Fruit fly (Drosophila melanogaster) whole organism, embryonic: Measurements from ENCODE around the gene Mst98Ca.

Experiments used
- Atf3 ChIP-seq: fragments of 200-800 bp; sonication (Bioruptor generic); optimal IDR thresholded peaks from 3 replicates; lab custom pipeline; 2016; ENCODE audit warnings: missing biosample characterization, missing genetic modification characterization
- Atf6 ChIP-seq: fragments of 200-800 bp; sonication (Bioruptor generic); IDR thresholded peaks from 2 replicates; pipeline ENCODE4 v1.3.6; 2022; ENCODE audit warnings: missing biosample characterization, missing genetic modification characterization
- B-H1 ChIP-seq: fragments of 200-800 bp; sonication (Bioruptor generic); IDR thresholded peaks from 3 replicates; pipeline ENCODE4 v1.3.6; 2022; ENCODE audit warnings: missing biosample characterization, missing genetic modification characterization
- Bgb ChIP-seq: fragments of 200-800 bp; sonication (Bioruptor generic); IDR thresholded peaks from 2 replicates; pipeline ENCODE4 v1.3.6; 2022; ENCODE audit warnings: missing biosample characterization, missing genetic modification characterization; ENCODE audit not compliant: partially characterized antibody
- CG10321 ChIP-seq: fragments of 200-800 bp; sonication (Bioruptor generic); IDR thresholded peaks from 2 replicates; pipeline ENCODE4 v1.3.6; 2022; ENCODE audit warnings: missing biosample characterization, missing genetic modification characterization
- CG10366 ChIP-seq: fragments of 200-800 bp; sonication (Bioruptor generic); IDR thresholded peaks from 2 replicates; pipeline ENCODE4 v1.3.6; 2022; ENCODE audit warnings: missing biosample characterization, missing genetic modification characterization
- CG11695 ChIP-seq: fragments of 200-800 bp; sonication (Bioruptor generic); IDR thresholded peaks from 3 replicates; pipeline ENCODE4 v1.3.6; 2022; ENCODE audit warnings: missing biosample characterization, missing genetic modification characterization
- CG14965 ChIP-seq: fragments of 200-800 bp; sonication (Bioruptor generic); optimal IDR thresholded peaks from 2 replicates; lab custom pipeline; 2016; ENCODE audit warnings: missing biosample characterization, missing genetic modification characterization, borderline replicate concordance
- CG15479 ChIP-seq: fragments of 200-800 bp; sonication (Bioruptor generic); optimal IDR thresholded peaks from 3 replicates; lab custom pipeline; 2019; ENCODE audit warnings: missing biosample characterization, mild to moderate bottlenecking, missing genetic modification characterization, moderate library complexity
- CG2116 ChIP-seq: fragments of 200-800 bp; sonication (Bioruptor generic); optimal IDR thresholded peaks from 3 replicates; lab custom pipeline; 2018; ENCODE audit warnings: missing biosample characterization, mild to moderate bottlenecking, missing genetic modification characterization
- CG2712 ChIP-seq: fragments of 200-800 bp; optimal IDR thresholded peaks from 3 replicates; lab custom pipeline; 2019; ENCODE audit warnings: missing biosample characterization, mild to moderate bottlenecking, missing genetic modification characterization, moderate library complexity
- CG31365 ChIP-seq: fragments of 200-800 bp; sonication (Bioruptor generic); optimal IDR thresholded peaks from 2 replicates; lab custom pipeline; 2018; ENCODE audit warnings: missing biosample characterization, mild to moderate bottlenecking, missing genetic modification characterization
- CG4328 ChIP-seq: fragments of 200-800 bp; sonication (Bioruptor generic); optimal IDR thresholded peaks from 3 replicates; lab custom pipeline; 2017; ENCODE audit warnings: missing biosample characterization, missing genetic modification reagents, missing genetic modification characterization
- CG4854 ChIP-seq: fragments of 200-800 bp; sonication (Bioruptor generic); optimal IDR thresholded peaks from 2 replicates; lab custom pipeline; 2016; ENCODE audit warnings: missing biosample characterization, missing genetic modification characterization, inconsistent platforms
- CG6689 ChIP-seq: fragments of 200-800 bp; sonication (Bioruptor generic); IDR thresholded peaks from 2 replicates; pipeline ENCODE4 v1.3.6; 2022; ENCODE audit warnings: missing biosample characterization, missing genetic modification characterization
- CG7271 ChIP-seq: fragments of 200-800 bp; sonication (Bioruptor generic); optimal IDR thresholded peaks from 2 replicates; lab custom pipeline; 2018; ENCODE audit warnings: missing biosample characterization, mild to moderate bottlenecking, missing genetic modification characterization, moderate library complexity
- CG9817 ChIP-seq: fragments of 200-800 bp; sonication (Bioruptor generic); optimal IDR thresholded peaks from 2 replicates; lab custom pipeline; 2018; ENCODE audit warnings: missing biosample characterization, mild to moderate bottlenecking, missing genetic modification characterization, moderate library complexity
- CG9932 ChIP-seq: fragments of 200-800 bp; sonication (Bioruptor generic); IDR thresholded peaks from 2 replicates; pipeline ENCODE4 v1.3.6; 2022; ENCODE audit warnings: missing biosample characterization, missing genetic modification characterization
- Camta ChIP-seq: fragments of 200-800 bp; sonication (Bioruptor generic); optimal IDR thresholded peaks from 2 replicates; lab custom pipeline; 2016; ENCODE audit warnings: missing biosample characterization, missing genetic modification characterization
- D19A ChIP-seq: fragments of 200-800 bp; optimal IDR thresholded peaks from 3 replicates; lab custom pipeline; 2019; ENCODE audit warnings: missing biosample characterization, mild to moderate bottlenecking, missing genetic modification characterization, moderate library complexity
- Dbx ChIP-seq: fragments of 200-800 bp; sonication (Bioruptor generic); IDR thresholded peaks from 3 replicates; pipeline ENCODE4 v1.3.6; 2022; ENCODE audit warnings: missing biosample characterization, missing genetic modification characterization
- Deaf1 ChIP-seq: fragments of 200-800 bp; optimal IDR thresholded peaks from 3 replicates; lab custom pipeline; 2019; ENCODE audit warnings: missing biosample characterization, mild to moderate bottlenecking, missing genetic modification characterization, moderate library complexity
- Dek ChIP-seq: fragments of 200-800 bp; sonication (Bioruptor generic); optimal IDR thresholded peaks from 3 replicates; lab custom pipeline; 2019; ENCODE audit warnings: missing biosample characterization, mild to moderate bottlenecking, missing genetic modification characterization, moderate library complexity
- E2f1 ChIP-seq: fragments of 200-800 bp; sonication (Bioruptor generic); IDR thresholded peaks from 2 replicates; pipeline ENCODE4 v1.3.6; 2022; ENCODE audit warnings: missing biosample characterization, missing genetic modification characterization
- E2f2 ChIP-seq: fragments of 200-800 bp; sonication (Bioruptor generic); IDR thresholded peaks from 2 replicates; pipeline ENCODE4 v1.3.6; 2022; ENCODE audit warnings: missing biosample characterization, missing genetic modification characterization
- Ets65A ChIP-seq: fragments of 200-800 bp; sonication (Bioruptor generic); peaks from one replicate; lab custom pipeline; 2016; ENCODE audit warnings: missing biosample characterization, missing genetic modification characterization
- Nf-YA ChIP-seq: fragments of 200-800 bp; sonication (Bioruptor generic); IDR thresholded peaks from 2 replicates; pipeline ENCODE4 v1.3.6; 2022; ENCODE audit warnings: missing biosample characterization, missing genetic modification characterization
- Poxn ChIP-seq: fragments of 200-800 bp; sonication (Bioruptor generic); IDR thresholded peaks from 2 replicates; pipeline ENCODE4 v1.3.6; 2022; ENCODE audit warnings: missing biosample characterization, missing genetic modification characterization
- Ravus ChIP-seq: fragments of 200-800 bp; sonication (Bioruptor generic); IDR thresholded peaks from 2 replicates; pipeline ENCODE4 v1.3.6; 2022; ENCODE audit warnings: missing biosample characterization, missing genetic modification characterization
- YL-1 ChIP-seq: fragments of 200-800 bp; sonication (Bioruptor generic); optimal IDR thresholded peaks from 3 replicates; lab custom pipeline; 2017; ENCODE audit warnings: missing biosample characterization, mild to moderate bottlenecking, missing genetic modification characterization
- al ChIP-seq: fragments of 200-800 bp; sonication (Bioruptor generic); IDR thresholded peaks from 2 replicates; pipeline ENCODE4 v1.3.6; 2022; ENCODE audit warnings: missing biosample characterization, missing genetic modification characterization
- chn ChIP-seq: fragments of 200-800 bp; sonication (Bioruptor generic); optimal IDR thresholded peaks from 2 replicates; lab custom pipeline; 2016; ENCODE audit warnings: missing biosample characterization, missing genetic modification characterization
- cwo ChIP-seq: fragments of 200-800 bp; sonication (Bioruptor generic); optimal IDR thresholded peaks from 3 replicates; lab custom pipeline; 2017; ENCODE audit warnings: missing biosample characterization, missing genetic modification characterization, mild to moderate bottlenecking, moderate library complexity, missing genetic modification reagents
- disco-r ChIP-seq: fragments of 200-800 bp; sonication (Bioruptor generic); optimal IDR thresholded peaks from 2 replicates; lab custom pipeline; 2016; ENCODE audit warnings: missing biosample characterization, missing genetic modification characterization
- dpn ChIP-seq, 2 experiments: fragments of 200-800 bp; sonication (Bioruptor generic); optimal IDR thresholded peaks; 3 replicates each; lab custom pipeline; 2016; ENCODE audit warnings: missing biosample characterization in 2 of 2, missing genetic modification characterization in 2 of 2
- gcm ChIP-seq: fragments of 200-800 bp; sonication (Bioruptor generic); optimal IDR thresholded peaks from 2 replicates; lab custom pipeline; 2019; ENCODE audit warnings: missing biosample characterization, mild to moderate bottlenecking, missing genetic modification characterization, moderate library complexity
- h ChIP-seq: fragments of >200 bp; optimal IDR thresholded peaks from 2 replicates; lab custom pipeline; 2017
- jumu ChIP-seq: fragments of 200-800 bp; sonication (Bioruptor generic); optimal IDR thresholded peaks from 3 replicates; lab custom pipeline; 2016; ENCODE audit warnings: missing biosample characterization, missing genetic modification characterization
- mam ChIP-seq: fragments of 200-800 bp; sonication (Bioruptor generic); optimal IDR thresholded peaks from 3 replicates; lab custom pipeline; 2016; ENCODE audit warnings: missing biosample characterization, missing genetic modification characterization
- onecut ChIP-seq: fragments of 200-800 bp; sonication (Bioruptor generic); IDR thresholded peaks from 2 replicates; pipeline ENCODE4 v1.3.6; 2022; ENCODE audit warnings: missing biosample characterization, missing genetic modification characterization
- p53 ChIP-seq: fragments of 200-800 bp; sonication (Bioruptor generic); optimal IDR thresholded peaks from 2 replicates; lab custom pipeline; 2016; ENCODE audit warnings: missing biosample characterization, missing genetic modification characterization
- pan ChIP-seq, 4 experiments: fragments of >200 bp in 3 of 4; fragments of 200-800 bp in 1 of 4; sonication (Bioruptor generic) in 1 of 4; optimal IDR thresholded peaks in 3 of 4; IDR thresholded peaks in 1 of 4; 2 replicates each; pipeline versions ENCODE4 v1.3.6 to Lab custom; 2017 to 2022; ENCODE audit warnings: missing biosample characterization in 2 of 4, missing genetic modification characterization in 2 of 4, mixed read lengths in 1 of 4
- pb ChIP-seq: fragments of 200-800 bp; sonication (Bioruptor generic); optimal IDR thresholded peaks from 3 replicates; lab custom pipeline; 2016; ENCODE audit warnings: missing biosample characterization, missing genetic modification characterization
- pfk ChIP-seq: fragments of 200-800 bp; sonication (Bioruptor generic); optimal IDR thresholded peaks from 2 replicates; lab custom pipeline; 2018; ENCODE audit warnings: missing biosample characterization, mild to moderate bottlenecking, missing genetic modification characterization, moderate library complexity
- rib ChIP-seq: fragments of 200-800 bp; sonication (Bioruptor generic); IDR thresholded peaks from 2 replicates; pipeline ENCODE4 v1.3.6; 2022; ENCODE audit warnings: missing biosample characterization, missing genetic modification characterization
- sqz ChIP-seq: fragments of 200-800 bp; sonication (Bioruptor generic); optimal IDR thresholded peaks from 3 replicates; lab custom pipeline; 2018; ENCODE audit warnings: missing biosample characterization, mild to moderate bottlenecking, missing genetic modification characterization
- stc ChIP-seq: fragments of 200-800 bp; sonication (Bioruptor generic); IDR thresholded peaks from 2 replicates; pipeline ENCODE4 v1.3.6; 2022; ENCODE audit warnings: missing biosample characterization, missing genetic modification characterization
- tll ChIP-seq, 2 experiments: fragments of 200-800 bp in 1 of 2; fragments of >200 bp in 1 of 2; sonication (Bioruptor generic) in 1 of 2; optimal IDR thresholded peaks; 2 replicates each; lab custom pipeline; 2017 to 2019; ENCODE audit warnings: missing biosample characterization in 2 of 2, missing genetic modification characterization in 2 of 2, mild to moderate bottlenecking in 1 of 2, moderate library complexity in 1 of 2
- vvl ChIP-seq: fragments of 200-800 bp; sonication (Bioruptor generic); IDR thresholded peaks from 2 replicates; pipeline ENCODE4 v1.3.6; 2022; ENCODE audit warnings: missing biosample characterization, missing genetic modification characterization
- zf30C ChIP-seq: fragments of 200-800 bp; sonication (Bioruptor generic); optimal IDR thresholded peaks from 3 replicates; lab custom pipeline; 2018; ENCODE audit warnings: missing biosample characterization, mild to moderate bottlenecking, missing genetic modification characterization

The Mst98Ca gene

DNA sequence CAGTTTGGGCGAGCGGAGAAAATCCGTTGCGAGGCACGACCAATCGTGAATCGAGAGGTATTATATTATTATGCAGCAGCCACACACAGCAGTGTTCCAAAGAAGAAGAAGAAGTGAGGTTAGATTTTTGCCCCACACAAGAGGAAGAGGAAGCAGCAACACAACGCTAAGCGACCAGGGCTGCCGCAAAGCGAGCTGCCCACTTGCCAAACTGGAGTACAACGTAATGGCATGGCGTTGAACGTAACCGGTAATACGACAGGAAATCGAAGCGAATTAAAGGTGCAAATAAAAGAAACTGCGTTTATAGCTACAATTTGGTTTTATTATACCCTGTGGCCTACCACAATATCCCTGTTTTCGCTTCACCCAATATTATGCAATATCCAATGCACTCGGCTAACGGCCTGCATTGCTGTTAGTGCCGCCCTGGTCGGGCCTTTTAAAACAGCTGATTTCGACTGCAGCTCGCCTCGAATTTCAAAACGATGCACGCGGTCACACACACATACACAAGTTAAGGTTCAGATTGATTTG is 44.4 kb downstream of the Mst98Ca start (continued):
- peak; percentile 90 for TF ChIP-seq YL-1 (GFP tag; lab: Kevin White, UChicago)
- TF ChIP-seq CG10321 (GFP tag; lab: Robert Waterston, UW) = peak; percentile 48
- TF ChIP-seq zf30C (GFP tag; lab: Kevin White, UChicago) = peak; percentile 10
- peak; percentile 53 for TF ChIP-seq CG7271 (tag; lab: Kevin White, UChicago)
- TF ChIP-seq Poxn = peak; percentile 42; the same call in 1 of the 2 replicates
- peak; percentile 74 for TF ChIP-seq CG2116 (GFP tag; lab: Kevin White, UChicago)
- peak; percentile 32 for TF ChIP-seq CG4854
- TF ChIP-seq Atf6 = peak; percentile 65; the same call in 1 of the 2 replicates
- peak; percentile 70 for TF ChIP-seq Camta
- TF ChIP-seq sqz (GFP tag; lab: Kevin White, UChicago) = peak; percentile 67
- TF ChIP-seq E2f1 = peak; percentile 69
- peak; percentile 96 for TF ChIP-seq Ets65A
- peak; percentile 44; the same call in 1 of the 2 replicates for TF ChIP-seq al (GFP tag; lab: Robert Waterston, UW)
- TF ChIP-seq Ravus (GFP tag; lab: Robert Waterston, UW) = no peak
- TF ChIP-seq pb (GFP tag; lab: Kevin White, UChicago) = peak; percentile 65
- TF ChIP-seq Bgb (GFP tag; lab: Robert Waterston, UW) = peak; percentile 39; the same call in 1 of the 2 replicates
- peak; percentile 70; the same call in 2 of the 3 replicates for TF ChIP-seq Dbx (GFP tag; lab: Robert Waterston, UW)
- TF ChIP-seq cwo (GFP tag; lab: Kevin White, UChicago) = peak; percentile 47
- peak; percentile 85 for TF ChIP-seq CG4328 (GFP tag; lab: Kevin White, UChicago)
- no peak for TF ChIP-seq Nf-YA (GFP tag; lab: Robert Waterston, UW)
- TF ChIP-seq CG6689 = peak; percentile 79
- no peak for TF ChIP-seq h
- TF ChIP-seq Deaf1 (tag; lab: Kevin White, UChicago) = peak; percentile 35
- peak; percentile 78 for TF ChIP-seq jumu (GFP tag; lab: Kevin White, UChicago)
- TF ChIP-seq vvl = peak; percentile 73
- peak; percentile 57 for TF ChIP-seq CG10366
- no peak for TF ChIP-seq CG15479
- peak; percentile 83 for TF ChIP-seq mam
- TF ChIP-seq CG9932 (GFP tag; lab: Robert Waterston, UW) = peak; percentile 61
- peak; percentile 20 for TF ChIP-seq CG14965 (GFP tag; lab: Kevin White, UChicago)
- no peak; the same call in 1 of the 2 replicates for TF ChIP-seq rib (GFP tag; lab: Robert Waterston, UW)
- peak; percentile 77 to 82 for TF ChIP-seq dpn (GFP tag; optimal IDR thresholded peaks at IDR 0.05; lab: Kevin White, UChicago)
- TF ChIP-seq stc = 0 out of 2 replicates have a peak, but pooled peaks have one; percentile 38
- peak; percentile 61 for TF ChIP-seq onecut (GFP tag; lab: Robert Waterston, UW)
- TF ChIP-seq pfk = peak; percentile 52
- peak; percentile 60 for TF ChIP-seq CG9817 (tag; lab: Kevin White, UChicago)
- peak; percentile 82 for TF ChIP-seq p53 (GFP tag; lab: Kevin White, UChicago)
- TF ChIP-seq D19A (tag; lab: Kevin White, UChicago) = peak; percentile 38
- TF ChIP-seq CG31365 (tag; lab: Kevin White, UChicago) = peak; percentile 47
- TF ChIP-seq CG11695 = peak; percentile 71
- peak; percentile 62 for TF ChIP-seq disco-r
- TF ChIP-seq E2f2 (GFP tag; lab: Robert Waterston, UW) = peak; percentile 46; the same call in 1 of the 2 replicates
- TF ChIP-seq chn = peak; percentile 85
- TF ChIP-seq B-H1 (GFP tag; lab: Robert Waterston, UW) = peak; percentile 58; the same call in 2 of the 3 replicates
- TF ChIP-seq CG2712 (tag; lab: Kevin White, UChicago) = peak; percentile 79
- TF ChIP-seq tll (GFP tag; optimal IDR thresholded peaks at IDR 0.05; lab: Kevin White, UChicago) = no peak
- TF ChIP-seq Atf3 = peak; percentile 71
- TF ChIP-seq Dek (tag; lab: Kevin White, UChicago) = peak; percentile 70
- TF ChIP-seq gcm (GFP tag; lab: Kevin White, UChicago) = peak; percentile 69
- TF ChIP-seq pan (optimal IDR thresholded peaks at IDR 0.05; lab: Kevin White, UChicago) = no peak
- TF ChIP-seq pan (GFP tag; optimal IDR thresholded peaks at IDR 0.05 in 1 of 2, IDR thresholded peaks at IDR 0.05 in 1 of 2) = peak in 1 of 2 experiments; percentile 58
